Fruit fly (Drosophila melanogaster): Measurements from ENCODE around the gene Mitofilin.

- no peak for TF ChIP-seq Dll (optimal IDR thresholded peaks at IDR 0.05)
- TF ChIP-seq CG8478 (optimal IDR thresholded peaks at IDR 0.05), result no peak
These were observed 4.2 kb downstream of the Mitofilin start, which contains the start of gene Idh3b for dm6 chr3R:22018777-22019420.

All from whole organism.